Fruit fly (Drosophila melanogaster): ENCODE measurements around the gene CG5412.

CG5412 gene

dm6 chr3R:20585566-20585965 lies 8.7 kb downstream of the CG5412 start, which contains the start of gene CG16953 (continued):
- TF ChIP-seq CG1647 (GFP tag; optimal IDR thresholded peaks at IDR 0.05), result no peak
- peak; percentile 38; the same call in 1 of the 2 replicates for TF ChIP-seq MBD-R2 (GFP tag; IDR thresholded peaks at IDR 0.05)
- TF ChIP-seq CG31365 (tag; optimal IDR thresholded peaks at IDR 0.05), result no peak
- no peak for TF ChIP-seq Atf-2 (GFP tag; optimal IDR thresholded peaks at IDR 0.05)
- TF ChIP-seq CG14965 (GFP tag; optimal IDR thresholded peaks at IDR 0.05; ENCODE audit: borderline replicate concordance), result no peak
- no peak for TF ChIP-seq NFAT (GFP tag; IDR thresholded peaks at IDR 0.05)
- no peak for TF ChIP-seq CG10366 (GFP tag; IDR thresholded peaks at IDR 0.05)
- TF ChIP-seq grn (GFP tag; optimal IDR thresholded peaks at IDR 0.05), result no peak
- no peak for TF ChIP-seq CG6765 (GFP tag; optimal IDR thresholded peaks at IDR 0.05)
- TF ChIP-seq CG17385 (GFP tag; optimal IDR thresholded peaks at IDR 0.05), result no peak
- no peak for TF ChIP-seq en (GFP tag; optimal IDR thresholded peaks at IDR 0.05)
- TF ChIP-seq gce (GFP tag; IDR thresholded peaks at IDR 0.05), result no peak
- no peak for TF ChIP-seq disco-r (GFP tag; optimal IDR thresholded peaks at IDR 0.05)
- no peak for TF ChIP-seq Asciz (GFP tag; optimal IDR thresholded peaks at IDR 0.05)
- TF ChIP-seq CG17568 (GFP tag; optimal IDR thresholded peaks at IDR 0.05), result no peak
- no peak for TF ChIP-seq Sox102F (GFP tag; optimal IDR thresholded peaks at IDR 0.05)
- TF ChIP-seq fd3F (GFP tag; optimal IDR thresholded peaks at IDR 0.05), result no peak
- TF ChIP-seq lilli (GFP tag; optimal IDR thresholded peaks at IDR 0.05), result no peak
- TF ChIP-seq so (GFP tag; IDR thresholded peaks at IDR 0.05), result no peak
- TF ChIP-seq sisA (GFP tag; IDR thresholded peaks at IDR 0.05), result no peak
- TF ChIP-seq CG6689 (GFP tag; IDR thresholded peaks at IDR 0.05), result no peak
- no peak for TF ChIP-seq hth (optimal IDR thresholded peaks at IDR 0.05)
- peak; percentile 46 for TF ChIP-seq stwl (tag; optimal IDR thresholded peaks at IDR 0.05)
- TF ChIP-seq CG2199 (GFP tag; IDR thresholded peaks at IDR 0.05), result no peak
- no peak for TF ChIP-seq zen (tag; optimal IDR thresholded peaks at IDR 0.05)
- no peak for TF ChIP-seq CG8290 (GFP tag; optimal IDR thresholded peaks at IDR 0.05)
- no peak for TF ChIP-seq CG8290 (tag; optimal IDR thresholded peaks at IDR 0.05)
- no peak for TF ChIP-seq dimm (GFP tag; IDR thresholded peaks at IDR 0.05)
- TF ChIP-seq CG2678 (tag; optimal IDR thresholded peaks at IDR 0.05), result no peak
- TF ChIP-seq CG10654 (GFP tag; optimal IDR thresholded peaks at IDR 0.05), result no peak
- no peak for TF ChIP-seq Nf-YA (GFP tag; IDR thresholded peaks at IDR 0.05)
- TF ChIP-seq Fer2 (tag; optimal IDR thresholded peaks at IDR 0.05), result no peak
- no peak for TF ChIP-seq CG42726 (GFP tag; IDR thresholded peaks at IDR 0.05; ENCODE audit: partially characterized antibody)
- no peak for TF ChIP-seq CG3726 (GFP tag; IDR thresholded peaks at IDR 0.05)
- peak; percentile 37 for TF ChIP-seq CG1603 (tag; optimal IDR thresholded peaks at IDR 0.05)
- no peak for TF ChIP-seq CG31224 (GFP tag; IDR thresholded peaks at IDR 0.05)
- TF ChIP-seq Rx (GFP tag; IDR thresholded peaks at IDR 0.05), result no peak
- no peak for TF ChIP-seq ab (GFP tag; optimal IDR thresholded peaks at IDR 0.05)
- no peak for TF ChIP-seq CG12744 (GFP tag; optimal IDR thresholded peaks at IDR 0.05)
- TF ChIP-seq Ets97D (GFP tag; optimal IDR thresholded peaks at IDR 0.05), result peak; percentile 38
- TF ChIP-seq Oaz (GFP tag; IDR thresholded peaks at IDR 0.05), result no peak
- no peak for TF ChIP-seq Dbx (GFP tag; IDR thresholded peaks at IDR 0.05)
- TF ChIP-seq Optix (GFP tag; IDR thresholded peaks at IDR 0.05), result no peak
- TF ChIP-seq tll (GFP tag; optimal IDR thresholded peaks at IDR 0.05), result no peak
- peak; percentile 20 for TF ChIP-seq CG15514 (GFP tag; optimal IDR thresholded peaks at IDR 0.05)
- no peak for TF ChIP-seq schlank (tag; optimal IDR thresholded peaks at IDR 0.05)
- TF ChIP-seq CG9797 (GFP tag; optimal IDR thresholded peaks at IDR 0.05), result peak; percentile 79
- no peak for TF ChIP-seq bigmax (GFP tag; optimal IDR thresholded peaks at IDR 0.05)
- peak; percentile 41 for TF ChIP-seq CG13624 (GFP tag; optimal IDR thresholded peaks at IDR 0.05)
- TF ChIP-seq MESR4 (GFP tag; optimal IDR thresholded peaks at IDR 0.05), result peak; percentile 89
- TF ChIP-seq YL-1 (GFP tag; optimal IDR thresholded peaks at IDR 0.05), result peak; percentile 54
- TF ChIP-seq Sry-δ (GFP tag; optimal IDR thresholded peaks at IDR 0.05), result peak; percentile 21
- no peak for TF ChIP-seq Hey (tag; optimal IDR thresholded peaks at IDR 0.05)

All from whole organism, embryonic.